Fruit fly (Drosophila melanogaster) whole organism, embryonic: ENCODE measurements around the gene CG8420.

Experiments used
- Aef1 ChIP-seq: fragments of 200-800 bp; sonication (Bioruptor generic); IDR thresholded peaks from 3 replicates; pipeline ENCODE4 v1.3.6; 2022; ENCODE audit warnings: missing biosample characterization, missing genetic modification characterization
- Atf-2 ChIP-seq: fragments of 200-800 bp; sonication (Bioruptor generic); optimal IDR thresholded peaks from 2 replicates; lab custom pipeline; 2016; ENCODE audit warnings: missing biosample characterization, missing genetic modification characterization
- B-H1 ChIP-seq: fragments of 200-800 bp; sonication (Bioruptor generic); IDR thresholded peaks from 3 replicates; pipeline ENCODE4 v1.3.6; 2022; ENCODE audit warnings: missing biosample characterization, missing genetic modification characterization
- CG10274 ChIP-seq: fragments of 200-800 bp; sonication (Bioruptor generic); optimal IDR thresholded peaks from 3 replicates; lab custom pipeline; 2017; ENCODE audit warnings: missing biosample characterization, mild to moderate bottlenecking, missing genetic modification characterization
- CG10959 ChIP-seq: fragments of 200-800 bp; sonication (Bioruptor generic); IDR thresholded peaks from 2 replicates; pipeline ENCODE4 v1.3.6; 2022; ENCODE audit warnings: missing biosample characterization, missing genetic modification characterization
- CG11085 ChIP-seq: fragments of 200-800 bp; sonication (Bioruptor generic); IDR thresholded peaks from 2 replicates; pipeline ENCODE4 v1.3.6; 2022; ENCODE audit warnings: missing biosample characterization, missing genetic modification characterization
- CG1233 ChIP-seq: fragments of 200-800 bp; sonication (Bioruptor generic); optimal IDR thresholded peaks from 4 replicates; lab custom pipeline; 2018; ENCODE audit warnings: missing biosample characterization, mild to moderate bottlenecking, missing genetic modification characterization
- CG14965 ChIP-seq: fragments of 200-800 bp; sonication (Bioruptor generic); optimal IDR thresholded peaks from 2 replicates; lab custom pipeline; 2016; ENCODE audit warnings: missing biosample characterization, missing genetic modification characterization, borderline replicate concordance
- CG15073 ChIP-seq: fragments of 200-800 bp; sonication (Bioruptor generic); optimal IDR thresholded peaks from 2 replicates; lab custom pipeline; 2016; ENCODE audit warnings: missing biosample characterization, missing genetic modification characterization
- CG16863 ChIP-seq: fragments of 200-800 bp; sonication (Bioruptor generic); optimal IDR thresholded peaks from 3 replicates; lab custom pipeline; 2016; ENCODE audit warnings: missing biosample characterization, missing genetic modification characterization
- CG17186 ChIP-seq: fragments of 200-800 bp; sonication (Bioruptor generic); optimal IDR thresholded peaks from 3 replicates; lab custom pipeline; 2017; ENCODE audit warnings: missing biosample characterization, missing genetic modification reagents, missing genetic modification characterization
- CG18476 ChIP-seq: fragments of 200-800 bp; sonication (Bioruptor generic); optimal IDR thresholded peaks from 2 replicates; lab custom pipeline; 2016; ENCODE audit warnings: missing biosample characterization, mild to moderate bottlenecking, missing genetic modification characterization
- CG18764 ChIP-seq: fragments of 200-800 bp; sonication (Bioruptor generic); optimal IDR thresholded peaks from 3 replicates; lab custom pipeline; 2016; ENCODE audit warnings: missing biosample characterization, missing genetic modification characterization
- CG31224 ChIP-seq: fragments of 200-800 bp; sonication (Bioruptor generic); IDR thresholded peaks from 2 replicates; pipeline ENCODE4 v1.3.6; 2022; ENCODE audit warnings: missing biosample characterization, missing genetic modification characterization
- CG7786 ChIP-seq: fragments of 200-800 bp; sonication (Bioruptor generic); optimal IDR thresholded peaks from 2 replicates; lab custom pipeline; 2016; ENCODE audit warnings: missing biosample characterization, missing genetic modification characterization
- CG8388 ChIP-seq: fragments of 200-800 bp; sonication (Bioruptor generic); optimal IDR thresholded peaks from 2 replicates; lab custom pipeline; 2019; ENCODE audit warnings: missing biosample characterization, mild to moderate bottlenecking, missing genetic modification characterization, moderate library complexity
- CG8944 ChIP-seq: fragments of 200-800 bp; sonication (Bioruptor generic); optimal IDR thresholded peaks from 3 replicates; lab custom pipeline; 2016; ENCODE audit warnings: missing biosample characterization, missing genetic modification characterization
- CG9437 ChIP-seq: fragments of 200-800 bp; sonication (Bioruptor generic); optimal IDR thresholded peaks from 2 replicates; lab custom pipeline; 2018; ENCODE audit warnings: missing biosample characterization, mild to moderate bottlenecking, missing genetic modification characterization
- CG9876 ChIP-seq: fragments of 200-800 bp; sonication (Bioruptor generic); optimal IDR thresholded peaks from 2 replicates; lab custom pipeline; 2016; ENCODE audit warnings: missing biosample characterization, missing genetic modification characterization
- Dbx ChIP-seq: fragments of 200-800 bp; sonication (Bioruptor generic); IDR thresholded peaks from 3 replicates; pipeline ENCODE4 v1.3.6; 2022; ENCODE audit warnings: missing biosample characterization, missing genetic modification characterization
- Deaf1 ChIP-seq: fragments of 200-800 bp; optimal IDR thresholded peaks from 3 replicates; lab custom pipeline; 2019; ENCODE audit warnings: missing biosample characterization, mild to moderate bottlenecking, missing genetic modification characterization, moderate library complexity
- Dref ChIP-seq: fragments of 200-800 bp; sonication (Bioruptor generic); IDR thresholded peaks from 2 replicates; pipeline ENCODE4 v1.3.6; 2022; ENCODE audit warnings: missing biosample characterization, missing genetic modification characterization
- Hmr ChIP-seq: fragments of 200-800 bp; sonication (Bioruptor generic); optimal IDR thresholded peaks from 3 replicates; lab custom pipeline; 2017; ENCODE audit warnings: mild to moderate bottlenecking, missing biosample characterization, missing genetic modification reagents, missing genetic modification characterization
- Hr51 ChIP-seq, 2 experiments: fragments of 200-800 bp; sonication (Bioruptor generic); optimal IDR thresholded peaks; 2 replicates in 1 of 2; 3 replicates in 1 of 2; lab custom pipeline; 2016 to 2018; ENCODE audit warnings: missing biosample characterization in 2 of 2, missing genetic modification characterization in 2 of 2, mild to moderate bottlenecking in 1 of 2, moderate library complexity in 1 of 2
- Hsf ChIP-seq: fragments of 200-800 bp; sonication (Bioruptor generic); optimal IDR thresholded peaks from 3 replicates; lab custom pipeline; 2016; ENCODE audit warnings: missing biosample characterization, missing genetic modification characterization
- Mad ChIP-seq: fragments of 200-800 bp; sonication (Bioruptor generic); optimal IDR thresholded peaks from 2 replicates; lab custom pipeline; 2016; ENCODE audit warnings: missing biosample characterization, missing genetic modification characterization
- NK7.1 ChIP-seq: fragments of 200-800 bp; sonication (Bioruptor generic); optimal IDR thresholded peaks from 3 replicates; lab custom pipeline; 2016; ENCODE audit warnings: missing biosample characterization, missing genetic modification characterization
- Nf-YA ChIP-seq: fragments of 200-800 bp; sonication (Bioruptor generic); IDR thresholded peaks from 2 replicates; pipeline ENCODE4 v1.3.6; 2022; ENCODE audit warnings: missing biosample characterization, missing genetic modification characterization
- Nf-YC ChIP-seq: fragments of 200-800 bp; optimal IDR thresholded peaks from 3 replicates; lab custom pipeline; 2019; ENCODE audit warnings: missing biosample characterization, mild to moderate bottlenecking, missing genetic modification characterization, moderate library complexity
- Optix ChIP-seq: fragments of 200-800 bp; sonication (Bioruptor generic); IDR thresholded peaks from 3 replicates; pipeline ENCODE4 v1.3.6; 2022; ENCODE audit warnings: missing biosample characterization, missing genetic modification characterization
- bab2 ChIP-seq: fragments of 200-800 bp; sonication (Bioruptor generic); optimal IDR thresholded peaks from 2 replicates; lab custom pipeline; 2016; ENCODE audit warnings: missing biosample characterization, missing genetic modification characterization
- emc ChIP-seq: fragments of 200-800 bp; sonication (Bioruptor generic); optimal IDR thresholded peaks from 2 replicates; lab custom pipeline; 2016; ENCODE audit warnings: missing biosample characterization, missing genetic modification characterization
- esg ChIP-seq: fragments of 200-800 bp; sonication (Bioruptor generic); conservative IDR thresholded peaks from 2 replicates; pipeline ENCODE4 v1.3.6; 2022; ENCODE audit warnings: missing biosample characterization, missing genetic modification characterization
- jigr1 ChIP-seq: fragments of 200-800 bp; sonication (Bioruptor generic); IDR thresholded peaks from 3 replicates; pipeline ENCODE4 v1.3.6; 2022; ENCODE audit warnings: missing biosample characterization, missing genetic modification characterization
- kay ChIP-seq: fragments of 200-800 bp; sonication (Bioruptor generic); optimal IDR thresholded peaks from 2 replicates; lab custom pipeline; 2016; ENCODE audit warnings: missing biosample characterization, missing genetic modification characterization
- lbe ChIP-seq: fragments of 200-800 bp; sonication (Bioruptor generic); optimal IDR thresholded peaks from 2 replicates; lab custom pipeline; 2016; ENCODE audit warnings: missing biosample characterization, mild to moderate bottlenecking, missing genetic modification characterization
- nerfin-1 ChIP-seq: fragments of 200-800 bp; sonication (Bioruptor generic); optimal IDR thresholded peaks from 3 replicates; lab custom pipeline; 2019; ENCODE audit warnings: missing biosample characterization, mild to moderate bottlenecking, missing genetic modification characterization, moderate library complexity
- nerfin-2 ChIP-seq: fragments of 200-800 bp; sonication (Bioruptor generic); IDR thresholded peaks from 2 replicates; pipeline ENCODE4 v1.3.6; 2022; ENCODE audit warnings: missing biosample characterization, missing genetic modification characterization; ENCODE audit not compliant: partially characterized antibody
- pfk ChIP-seq: fragments of 200-800 bp; sonication (Bioruptor generic); optimal IDR thresholded peaks from 2 replicates; lab custom pipeline; 2018; ENCODE audit warnings: missing biosample characterization, mild to moderate bottlenecking, missing genetic modification characterization, moderate library complexity
- psq ChIP-seq: fragments of 200-800 bp; sonication (Bioruptor generic); optimal IDR thresholded peaks from 2 replicates; lab custom pipeline; 2017; ENCODE audit warnings: missing biosample characterization, missing genetic modification characterization
- run ChIP-seq: fragments of 200-800 bp; sonication (Bioruptor generic); optimal IDR thresholded peaks from 3 replicates; lab custom pipeline; 2018; ENCODE audit warnings: missing biosample characterization, mild to moderate bottlenecking, missing genetic modification characterization
- sens-2 ChIP-seq: fragments of 200-800 bp; sonication (Bioruptor generic); IDR thresholded peaks from 2 replicates; pipeline ENCODE4 v1.3.6; 2022; ENCODE audit warnings: missing biosample characterization, missing genetic modification characterization
- sima ChIP-seq: fragments of 200-800 bp; sonication (Bioruptor generic); optimal IDR thresholded peaks from 2 replicates; lab custom pipeline; 2016; ENCODE audit warnings: missing biosample characterization, missing genetic modification characterization
- trem ChIP-seq: fragments of 200-800 bp; optimal IDR thresholded peaks from 3 replicates; lab custom pipeline; 2019; ENCODE audit warnings: missing biosample characterization, mild to moderate bottlenecking, missing genetic modification characterization, moderate library complexity
- tx ChIP-seq: fragments of 200-800 bp; sonication (Bioruptor generic); optimal IDR thresholded peaks from 2 replicates; lab custom pipeline; 2016; ENCODE audit warnings: missing biosample characterization, missing genetic modification characterization
- unc-4 ChIP-seq: fragments of 200-800 bp; sonication (Bioruptor generic); IDR thresholded peaks from 2 replicates; pipeline ENCODE4 v1.3.6; 2022; ENCODE audit warnings: missing biosample characterization, missing genetic modification characterization; ENCODE audit not compliant: partially characterized antibody
- vfl ChIP-seq: fragments of 200-800 bp; sonication (Bioruptor generic); optimal IDR thresholded peaks from 2 replicates; lab custom pipeline; 2016; ENCODE audit warnings: missing biosample characterization, missing genetic modification characterization
- wek ChIP-seq: fragments of 200-800 bp; sonication (Bioruptor generic); optimal IDR thresholded peaks from 3 replicates; lab custom pipeline; 2018; ENCODE audit warnings: missing biosample characterization, mild to moderate bottlenecking, missing genetic modification characterization, moderate library complexity

Gene CG8420

dm6 chr3R:9258252-9259225 is 12.1 kb downstream of the CG8420 start, which contains the start of the genes Ibf2 and Ibf1 (continued):
- TF ChIP-seq unc-4 (peak; percentile 79), pfk (GFP tag; lab: Kevin White, UChicago) (no peak), Mad (GFP tag; lab: Kevin White, UChicago) (no peak), emc (no peak), esg (GFP tag; lab: Robert Waterston, UW) (no peak), CG8944 (no peak), Hmr (GFP tag; lab: Kevin White, UChicago) (no peak), jigr1 (GFP tag; lab: Robert Waterston, UW) (no peak), CG10959 (GFP tag; lab: Robert Waterston, UW) (no peak)

DNA sequence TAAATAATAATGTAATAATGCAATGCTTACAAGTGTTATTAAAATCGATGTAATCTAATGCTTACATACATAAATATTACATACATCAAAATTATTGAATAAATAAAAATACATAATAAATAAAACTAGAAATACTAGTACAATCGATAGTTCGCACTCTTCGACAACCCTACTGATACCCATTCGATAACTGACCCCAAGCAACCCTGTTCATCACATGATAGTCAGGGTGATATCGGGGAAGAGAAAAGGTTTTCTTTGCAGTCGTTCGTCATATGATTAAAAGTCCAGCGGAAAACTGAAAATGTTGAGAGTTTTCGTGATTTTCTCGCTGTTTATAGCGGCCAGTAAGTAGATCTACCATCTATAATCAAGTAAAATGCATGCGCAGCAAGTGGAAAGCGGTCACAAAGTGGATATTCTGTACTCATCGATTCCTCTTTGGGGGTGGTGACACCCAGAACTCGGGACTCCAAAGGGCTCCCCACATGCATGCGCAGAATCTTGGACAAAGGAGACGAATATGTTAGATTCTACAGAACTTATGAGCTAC is 14.0 kb downstream of the CG8420 start, which contains the start of gene ATP6AP2:
Gene ATP6AP2, plus strand, starts transcription at position 218 of the 553 bp plus-strand sequence.
- TF ChIP-seq bab2 (no peak), CG9437 (no peak), Aef1 (peak; percentile 32; the same call in 1 of the 3 replicates), CG31224 (GFP tag; lab: Robert Waterston, UW) (no peak), CG10274 (GFP tag; lab: Kevin White, UChicago) (no peak), Hr51 (GFP tag; optimal IDR thresholded peaks at IDR 0.05; lab: Kevin White, UChicago) (no peak), nerfin-2 (GFP tag; lab: Robert Waterston, UW) (peak; percentile 63), Dref (GFP tag; lab: Robert Waterston, UW) (peak; percentile 96), Atf-2 (no peak), vfl (GFP tag; lab: Kevin White, UChicago) (no peak), B-H1 (no peak), CG14965 (no peak), sima (GFP tag; lab: Kevin White, UChicago) (no peak), CG15073 (GFP tag; lab: Kevin White, UChicago) (no peak), Hsf (peak; percentile 42), Nf-YA (GFP tag; lab: Robert Waterston, UW) (peak; percentile 53; the same call in 1 of the 2 replicates), CG11085 (GFP tag; lab: Robert Waterston, UW) (no peak), CG7786 (GFP tag; lab: Kevin White, UChicago) (no peak), CG18764 (GFP tag; lab: Kevin White, UChicago) (peak; percentile 50), CG17186 (GFP tag; lab: Kevin White, UChicago) (no peak), wek (no peak), CG9876 (GFP tag; lab: Kevin White, UChicago) (no peak), NK7.1 (no peak), nerfin-1 (peak; percentile 62), kay (peak; percentile 30), Dbx (peak; percentile 77), sens-2 (no peak), CG1233 (GFP tag; lab: Kevin White, UChicago) (peak; percentile 2), tx (no peak), CG16863 (GFP tag; lab: Kevin White, UChicago) (no peak), trem (tag; lab: Kevin White, UChicago) (peak; percentile 69), Optix (GFP tag; lab: Robert Waterston, UW) (no peak), CG8388 (no peak), CG18476 (GFP tag; lab: Kevin White, UChicago) (no peak), psq (GFP tag; lab: Kevin White, UChicago) (no peak), Nf-YC (peak; percentile 70), run (no peak), Deaf1 (tag; lab: Kevin White, UChicago) (no peak), lbe (GFP tag; lab: Kevin White, UChicago) (peak; percentile 43)
